Worm (Caenorhabditis elegans): ENCODE data around the gene mnr-1.

Gene mnr-1

DNA sequence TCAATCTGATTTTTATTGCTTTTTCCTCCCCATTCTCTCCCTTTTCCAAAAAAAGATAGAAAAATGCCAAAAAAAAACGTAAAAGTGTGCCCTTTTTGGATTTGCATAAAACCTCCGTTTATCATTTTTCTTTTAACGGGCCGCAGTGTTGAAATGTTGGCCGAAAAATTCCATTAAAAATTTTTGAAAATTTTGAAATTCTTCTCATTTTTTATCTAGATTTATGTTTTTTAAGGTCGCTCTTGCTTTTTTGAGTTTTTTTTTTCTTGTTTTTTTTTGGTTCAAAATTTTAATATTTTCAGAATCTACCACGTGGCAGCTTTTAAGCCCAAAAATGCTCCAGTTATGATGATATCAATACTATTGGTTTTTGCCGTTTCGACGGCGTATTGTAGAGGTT, at the start of gene mnr-1:
mnr-1 (plus strand) TSS at position 301 of the 400 bp plus-strand sequence.
- TF ChIP-seq ama-1 (optimal IDR thresholded peaks at IDR 0.05) (no peak), ceh-36 (tag; optimal IDR thresholded peaks at IDR 0.05) (no peak), hnd-1 (tag; optimal IDR thresholded peaks at IDR 0.05) (no peak), aly-1 (tag; optimal IDR thresholded peaks at IDR 0.05) (no peak), tbx-11 (GFP tag; IDR thresholded peaks at IDR 0.05) (no peak), F13C5.2 (tag; optimal IDR thresholded peaks at IDR 0.05) (no peak), tra-4 (tag; optimal IDR thresholded peaks at IDR 0.05) (no peak)

- no peak for TF ChIP-seq tbx-11 (GFP tag; IDR thresholded peaks at IDR 0.05)
- no peak for TF ChIP-seq F13C5.2 (tag; optimal IDR thresholded peaks at IDR 0.05)
Observed at ce11 chrV:20606617-20607016, 47.8 kb upstream of the mnr-1 start, which contains the start of gene F46B3.23. Gene F46B3.23 (minus strand): TSS chrV:20606717.

ce11 chrV:20608688-20609087, 45.8 kb upstream of the mnr-1 start, which contains the start of gene ttr-12:
Gene ttr-12 (minus strand): TSS chrV:20608788.
- TF ChIP-seq ceh-36 (tag; optimal IDR thresholded peaks at IDR 0.05) (no peak), F13C5.2 (tag; optimal IDR thresholded peaks at IDR 0.05) (no peak), B0310.2 (tag; optimal IDR thresholded peaks at IDR 0.05) (no peak), ama-1 (optimal IDR thresholded peaks at IDR 0.05) (no peak), hnd-1 (tag; optimal IDR thresholded peaks at IDR 0.05) (no peak), sea-1 (GFP tag; conservative IDR thresholded peaks at IDR 0.05) (no peak), ets-7 (tag; optimal IDR thresholded peaks at IDR 0.05) (no peak), ceh-13 (GFP tag; optimal IDR thresholded peaks at IDR 0.05) (no peak), tbx-37 (GFP tag; conservative IDR thresholded peaks at IDR 0.05) (no peak), aly-1 (tag; optimal IDR thresholded peaks at IDR 0.05) (no peak), hmg-4 (GFP tag; optimal IDR thresholded peaks at IDR 0.05) (no peak), hmbx-1 (tag; optimal IDR thresholded peaks at IDR 0.05) (no peak), tra-4 (tag; optimal IDR thresholded peaks at IDR 0.05) (no peak)

DNA sequence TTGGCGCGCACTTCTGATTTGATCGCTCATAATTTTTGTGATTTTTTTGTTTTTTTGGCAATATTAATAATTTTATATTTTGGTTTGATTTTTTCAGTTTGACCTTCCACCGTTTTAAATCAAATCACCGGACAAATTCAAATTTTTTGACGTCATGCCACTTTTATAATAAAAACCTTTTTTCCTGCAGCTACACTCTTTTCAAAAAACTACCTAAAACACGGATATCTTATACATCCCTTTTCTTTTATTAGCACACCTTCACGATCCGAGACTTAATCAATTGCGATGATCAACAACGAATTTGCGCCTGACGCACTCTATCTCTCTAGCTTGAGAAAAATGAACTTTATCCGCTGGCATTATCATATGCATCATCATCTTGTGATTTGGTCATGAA, 45.0 kb upstream of the mnr-1 start, which contains the start of gene grd-2:
grd-2 (plus strand) TSS at position 301 of the 400 bp plus-strand sequence.
- TF ChIP-seq tra-4 (tag; optimal IDR thresholded peaks at IDR 0.05) (no peak), ets-7 (tag; optimal IDR thresholded peaks at IDR 0.05) (no peak), pes-1 (GFP tag; IDR thresholded peaks at IDR 0.05) (no peak), hmg-4 (GFP tag; optimal IDR thresholded peaks at IDR 0.05) (no peak), scrt-1 (GFP tag; IDR thresholded peaks at IDR 0.05) (no peak), tbx-11 (GFP tag; IDR thresholded peaks at IDR 0.05) (no peak), ama-1 (optimal IDR thresholded peaks at IDR 0.05) (no peak), aly-1 (tag; optimal IDR thresholded peaks at IDR 0.05) (no peak), ceh-13 (GFP tag; optimal IDR thresholded peaks at IDR 0.05) (no peak), F13C5.2 (tag; optimal IDR thresholded peaks at IDR 0.05) (no peak), B0310.2 (tag; optimal IDR thresholded peaks at IDR 0.05) (no peak), sea-1 (GFP tag; conservative IDR thresholded peaks at IDR 0.05) (no peak), tbx-37 (GFP tag; conservative IDR thresholded peaks at IDR 0.05) (no peak), flt-1 (GFP tag; IDR thresholded peaks at IDR 0.05) (no peak)

DNA sequence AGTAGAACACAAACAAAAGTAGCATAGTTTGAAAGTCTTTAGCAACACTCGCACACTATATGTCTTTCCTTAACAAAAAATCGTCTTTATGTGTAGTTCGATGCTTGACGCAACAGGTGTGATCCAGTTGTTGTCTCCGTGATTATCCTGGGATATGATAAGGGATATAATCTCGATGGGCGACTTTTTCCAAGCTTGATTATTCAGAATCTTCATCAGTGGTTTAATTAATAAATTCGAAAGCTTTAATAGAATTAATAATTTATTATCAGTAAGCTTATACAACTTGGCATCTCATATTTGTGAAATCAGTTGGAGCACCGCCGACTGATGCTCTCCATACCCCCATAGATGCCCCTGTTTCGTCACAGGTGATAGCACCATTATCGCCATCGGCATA, 35.8 kb upstream of the mnr-1 start, which contains the start of gene F46B3.7:
F46B3.7 (minus strand) TSS at position 101 of the 400 bp plus-strand sequence.
- no peak for TF ChIP-seq hnd-1 (tag; optimal IDR thresholded peaks at IDR 0.05)
- no peak for TF ChIP-seq hmg-4 (GFP tag; optimal IDR thresholded peaks at IDR 0.05)

DNA sequence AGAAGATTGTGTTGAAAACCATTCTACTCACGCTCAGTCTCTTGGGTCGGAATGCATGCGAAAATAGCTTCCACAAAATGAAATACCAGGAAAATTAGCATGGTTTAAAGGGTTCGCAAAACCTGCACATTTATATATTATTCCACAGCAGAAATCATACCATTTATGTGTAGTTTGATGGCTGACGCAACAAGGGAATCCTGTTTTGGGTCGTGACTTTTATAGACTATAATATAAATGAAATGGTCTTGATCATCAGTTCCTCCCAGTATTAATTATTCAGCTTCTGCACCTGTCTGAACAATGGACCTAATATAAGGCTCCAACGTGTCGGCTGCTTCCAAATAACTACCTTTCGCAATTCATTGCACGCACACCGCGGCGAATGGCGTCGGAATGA, 31.4 kb upstream of the mnr-1 start, which contains the start of gene F46B3.8:
F46B3.8 (minus strand) TSS at position 101 of the 400 bp plus-strand sequence.
- TF ChIP-seq tra-4 (tag; optimal IDR thresholded peaks at IDR 0.05): no peak
- TF ChIP-seq tbx-37 (GFP tag; conservative IDR thresholded peaks at IDR 0.05): no peak
- no peak for TF ChIP-seq B0310.2 (tag; optimal IDR thresholded peaks at IDR 0.05)
- no peak for TF ChIP-seq sea-1 (GFP tag; conservative IDR thresholded peaks at IDR 0.05)
- TF ChIP-seq pes-1 (GFP tag; IDR thresholded peaks at IDR 0.05): no peak
- TF ChIP-seq aly-1 (tag; optimal IDR thresholded peaks at IDR 0.05): no peak
- no peak for TF ChIP-seq hnd-1 (tag; optimal IDR thresholded peaks at IDR 0.05)
- TF ChIP-seq ceh-36 (tag; optimal IDR thresholded peaks at IDR 0.05): no peak
- TF ChIP-seq flt-1 (GFP tag; IDR thresholded peaks at IDR 0.05): no peak
- no peak for TF ChIP-seq scrt-1 (GFP tag; IDR thresholded peaks at IDR 0.05)
- no peak for TF ChIP-seq hmg-4 (GFP tag; optimal IDR thresholded peaks at IDR 0.05)
- no peak for TF ChIP-seq ceh-13 (GFP tag; optimal IDR thresholded peaks at IDR 0.05)
- TF ChIP-seq ama-1 (optimal IDR thresholded peaks at IDR 0.05): no peak
- no peak for TF ChIP-seq hmbx-1 (tag; optimal IDR thresholded peaks at IDR 0.05)
- no peak for TF ChIP-seq tbx-11 (GFP tag; IDR thresholded peaks at IDR 0.05)
- no peak for TF ChIP-seq ets-7 (tag; optimal IDR thresholded peaks at IDR 0.05)
- TF ChIP-seq F13C5.2 (tag; optimal IDR thresholded peaks at IDR 0.05): no peak

- TF ChIP-seq ceh-36 (tag; optimal IDR thresholded peaks at IDR 0.05): no peak
- no peak for TF ChIP-seq B0310.2 (tag; optimal IDR thresholded peaks at IDR 0.05)
- no peak for TF ChIP-seq ceh-13 (GFP tag; optimal IDR thresholded peaks at IDR 0.05)
- no peak for TF ChIP-seq hmg-4 (GFP tag; optimal IDR thresholded peaks at IDR 0.05)
- TF ChIP-seq aly-1 (tag; optimal IDR thresholded peaks at IDR 0.05): no peak
- no peak for TF ChIP-seq ets-7 (tag; optimal IDR thresholded peaks at IDR 0.05)
Observed at ce11 chrV:20625260-20625659, 29.2 kb upstream of the mnr-1 start.

DNA sequence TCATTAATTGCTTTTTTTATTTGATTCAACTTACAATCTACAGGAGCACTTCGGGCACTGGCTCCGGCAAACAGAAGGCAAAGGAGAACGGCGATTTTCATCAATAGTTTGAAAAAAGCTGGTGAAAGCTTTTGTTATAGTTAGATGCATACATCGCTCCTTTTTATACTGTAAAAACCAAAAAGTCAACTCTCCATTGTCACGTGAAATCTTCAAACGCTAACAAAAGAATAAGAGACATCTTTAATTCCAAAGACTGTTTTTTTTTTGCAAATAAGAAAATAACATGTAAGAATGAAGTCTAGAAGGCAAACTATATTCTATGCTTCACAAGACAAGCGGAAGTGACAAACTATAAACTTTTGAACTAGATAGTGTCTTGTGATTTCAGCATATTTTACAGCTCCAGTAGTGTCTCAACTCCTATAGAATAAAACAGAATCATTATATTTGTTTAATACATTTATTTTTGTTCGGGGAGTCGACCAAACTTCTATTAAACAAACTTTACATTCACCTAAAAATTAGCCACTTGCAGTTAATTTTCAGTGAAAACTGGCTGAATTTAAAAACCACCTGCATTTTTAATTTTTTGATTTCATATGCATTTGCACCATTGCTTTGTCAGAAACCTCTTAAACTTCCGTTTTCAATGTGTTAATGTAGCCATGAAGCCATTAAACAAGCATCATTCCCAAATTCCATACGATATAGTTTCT, 28.2 kb upstream of the mnr-1 start, which contains the start of the genes F46B3.9 and srz-18:
F46B3.9 (minus strand) TSS at position 101 of the 719 bp plus-strand sequence.
srz-18 (plus strand) TSS at position 669 of the 719 bp plus-strand sequence.
- no peak for TF ChIP-seq scrt-1 (GFP tag; IDR thresholded peaks at IDR 0.05)
- no peak for TF ChIP-seq flt-1 (GFP tag; IDR thresholded peaks at IDR 0.05)
- no peak for TF ChIP-seq aly-1 (tag; optimal IDR thresholded peaks at IDR 0.05)

Data from whole organism, early embryonic.